In the genomic region with DNA sequence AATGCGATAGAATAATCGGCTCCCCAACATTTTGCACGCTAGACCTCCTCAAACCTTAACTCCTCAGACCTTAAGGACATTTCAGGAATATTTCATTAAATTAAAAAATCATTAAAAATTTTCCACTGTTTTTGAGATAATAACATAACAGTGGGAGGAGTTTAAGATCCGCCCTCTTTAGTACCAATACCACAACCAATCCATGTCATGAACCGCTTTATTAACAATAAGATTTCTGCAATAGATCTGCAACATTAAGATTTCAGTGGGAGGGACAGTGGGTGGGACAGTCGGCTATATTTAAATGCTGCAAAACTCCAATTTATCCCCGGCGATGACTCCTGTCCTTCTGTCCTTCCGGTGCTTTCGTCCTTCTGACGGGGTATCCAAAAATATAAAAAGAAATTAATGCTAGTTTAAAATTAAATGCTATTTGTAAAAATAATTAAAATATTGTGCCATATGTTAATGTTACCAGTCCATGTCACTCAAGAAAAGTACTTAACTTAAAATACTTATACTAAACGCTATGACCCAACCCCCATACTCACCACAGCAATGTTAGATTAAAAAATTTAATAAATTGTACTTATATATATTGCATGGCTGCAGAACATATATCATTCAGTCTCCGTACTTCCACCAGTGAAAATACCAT, we compare ENCODE assay signal across 3 fruit fly cellular contexts.
TF ChIP-seq lines count a peak whose summit lies in the region.

Srg3 (plus strand) TSS at position 608 of the 658 bp plus-strand sequence.

- TF ChIP-seq CTCF in whole organism, embryonic (GFP tag; optimal IDR thresholded peaks at IDR 0.05; lab: Kevin White, UChicago) = peak; percentile 1

TF ChIP-seq in whole organism, adult, 20 proteins besides CTCF, POLR2A, EP300 and RAD21:
- no peak for TF ChIP-seq Clk (GFP tag; optimal IDR thresholded peaks at IDR 0.05; lab: Kevin White, UChicago)
- TF ChIP-seq CG12768 (GFP tag; optimal IDR thresholded peaks at IDR 0.05; lab: Kevin White, UChicago) = peak; percentile 27

TF ChIP-seq in whole organism, embryonic, 481 proteins besides CTCF, POLR2A, EP300 and RAD21:
- TF ChIP-seq CG11456 (GFP tag; IDR thresholded peaks at IDR 0.05; lab: Robert Waterston, UW) = no peak
- TF ChIP-seq CG18011 (GFP tag; optimal IDR thresholded peaks at IDR 0.05; lab: Kevin White, UChicago) = peak; percentile 13
- peak; percentile 86 for TF ChIP-seq Elba2 (GFP tag; optimal IDR thresholded peaks at IDR 0.05; lab: Kevin White, UChicago)
- no peak for TF ChIP-seq Lpt (GFP tag; optimal IDR thresholded peaks at IDR 0.05; lab: Kevin White, UChicago)
- TF ChIP-seq H2.0 (GFP tag; IDR thresholded peaks at IDR 0.05; lab: Robert Waterston, UW) = peak; percentile 19; the same call in 1 of the 2 replicates
- 0 out of 2 replicates have a peak, but pooled peaks have one; percentile 6 for TF ChIP-seq CG14014 (GFP tag; IDR thresholded peaks at IDR 0.05; lab: Robert Waterston, UW)
- TF ChIP-seq unc-4 (GFP tag; IDR thresholded peaks at IDR 0.05; lab: Robert Waterston, UW; ENCODE audit: partially characterized antibody) = no peak
- no peak for TF ChIP-seq CG2712 (tag; optimal IDR thresholded peaks at IDR 0.05; lab: Kevin White, UChicago)
- TF ChIP-seq esg (GFP tag; conservative IDR thresholded peaks at IDR 0.05; lab: Robert Waterston, UW) = peak; percentile 11; the same call in 1 of the 2 replicates
- TF ChIP-seq CG9932 (GFP tag; IDR thresholded peaks at IDR 0.05; lab: Robert Waterston, UW) = peak; percentile 47
- TF ChIP-seq hkb (optimal IDR thresholded peaks at IDR 0.05; lab: Kevin White, UChicago) = peak; percentile 53
- 0 out of 2 replicates have a peak, but pooled peaks have one; percentile 6 for TF ChIP-seq hkb (GFP tag; IDR thresholded peaks at IDR 0.05; lab: Robert Waterston, UW)
- no peak for TF ChIP-seq ash1 (GFP tag; optimal IDR thresholded peaks at IDR 0.05; lab: Kevin White, UChicago)
- no peak for TF ChIP-seq CG8290 (GFP tag; optimal IDR thresholded peaks at IDR 0.05; lab: Kevin White, UChicago)
- TF ChIP-seq CG8290 (tag; optimal IDR thresholded peaks at IDR 0.05; lab: Kevin White, UChicago) = peak in 1 of 2 experiments; percentile 43
- TF ChIP-seq Rx (GFP tag; IDR thresholded peaks at IDR 0.05; lab: Robert Waterston, UW) = no peak
- peak; percentile 43 for TF ChIP-seq Med (GFP tag; lab: Kevin White, UChicago)
- TF ChIP-seq amos (GFP tag; IDR thresholded peaks at IDR 0.05; lab: Robert Waterston, UW; ENCODE audit: partially characterized antibody) = no peak; the same call in 1 of the 2 replicates
- TF ChIP-seq CG11504 (tag; optimal IDR thresholded peaks at IDR 0.05; lab: Kevin White, UChicago) = peak; percentile 6
- peak; percentile 7 for TF ChIP-seq row (GFP tag; IDR thresholded peaks at IDR 0.05; lab: Robert Waterston, UW)
- peak; percentile 60 for TF ChIP-seq slbo (GFP tag; IDR thresholded peaks at IDR 0.05; lab: Robert Waterston, UW)
- TF ChIP-seq Oaz (GFP tag; IDR thresholded peaks at IDR 0.05; lab: Robert Waterston, UW) = 0 out of 2 replicates have a peak, but pooled peaks have one; percentile 12
- TF ChIP-seq pita (GFP tag; optimal IDR thresholded peaks at IDR 0.05; lab: Kevin White, UChicago) = peak; percentile 20
- TF ChIP-seq ems (GFP tag; optimal IDR thresholded peaks at IDR 0.05; lab: Kevin White, UChicago) = peak; percentile 6
- TF ChIP-seq Rfx (GFP tag; IDR thresholded peaks at IDR 0.05; lab: Robert Waterston, UW) = 0 out of 2 replicates have a peak, but pooled peaks have one; percentile 4
- peak; percentile 26 for TF ChIP-seq odd (GFP tag; optimal IDR thresholded peaks at IDR 0.05; lab: Kevin White, UChicago)
- no peak for TF ChIP-seq MESR4 (GFP tag; optimal IDR thresholded peaks at IDR 0.05; lab: Kevin White, UChicago)

TF ChIP-seq in whole organism, prepupa, 60 proteins besides CTCF, POLR2A, EP300 and RAD21:
- peak; percentile 68 for TF ChIP-seq svp (GFP tag; lab: Kevin White, UChicago)
- peak; percentile 26 for TF ChIP-seq CG32006 (GFP tag; optimal IDR thresholded peaks at IDR 0.05; lab: Kevin White, UChicago)
- TF ChIP-seq Eip78C (GFP tag; lab: Kevin White, UChicago) = no peak
- no peak for TF ChIP-seq Ets21C (GFP tag; optimal IDR thresholded peaks at IDR 0.05; lab: Kevin White, UChicago)
- no peak for TF ChIP-seq CG6163 (GFP tag; IDR thresholded peaks at IDR 0.05; lab: Robert Waterston, UW)
- no peak for TF ChIP-seq CG3032 (tag; optimal IDR thresholded peaks at IDR 0.05; lab: Kevin White, UChicago)
- no peak for TF ChIP-seq Hr4 (GFP tag; optimal IDR thresholded peaks at IDR 0.05; lab: Kevin White, UChicago)
- no peak for TF ChIP-seq topi (GFP tag; optimal IDR thresholded peaks at IDR 0.05; lab: Kevin White, UChicago)
TF ChIP-seq in whole organism, prepupa: peak in this region for 2.
